Fruit fly (Drosophila melanogaster) whole organism, embryonic: Measurements from ENCODE around the gene Arp10.

Source experiments
- ATbp ChIP-seq: fragments of 200-800 bp; sonication (Bioruptor generic); optimal IDR thresholded peaks from 2 replicates; lab custom pipeline; 2017; ENCODE audit warnings: missing biosample characterization, mild to moderate bottlenecking, missing genetic modification characterization, missing genetic modification reagents
- Aef1 ChIP-seq: fragments of 200-800 bp; sonication (Bioruptor generic); IDR thresholded peaks from 3 replicates; pipeline ENCODE4 v1.3.6; 2022; ENCODE audit warnings: missing biosample characterization, missing genetic modification characterization
- Asciz ChIP-seq: fragments of 200-800 bp; sonication (Bioruptor generic); optimal IDR thresholded peaks from 2 replicates; lab custom pipeline; 2017; ENCODE audit warnings: missing biosample characterization, mild to moderate bottlenecking, missing genetic modification characterization, missing genetic modification reagents
- B-H1 ChIP-seq: fragments of 200-800 bp; sonication (Bioruptor generic); IDR thresholded peaks from 3 replicates; pipeline ENCODE4 v1.3.6; 2022; ENCODE audit warnings: missing biosample characterization, missing genetic modification characterization
- BEAF-32 ChIP-seq: fragments of 200-800 bp; sonication (Bioruptor generic); optimal IDR thresholded peaks from 3 replicates; lab custom pipeline; 2017; ENCODE audit warnings: missing biosample characterization, missing genetic modification characterization, mild to moderate bottlenecking, moderate library complexity, missing genetic modification reagents
- BtbVII ChIP-seq: fragments of 200-800 bp; sonication (Bioruptor generic); optimal IDR thresholded peaks from 3 replicates; lab custom pipeline; 2017; ENCODE audit warnings: missing biosample characterization, mild to moderate bottlenecking, missing genetic modification characterization
- CG1024 ChIP-seq: fragments of 200-800 bp; sonication (Bioruptor generic); IDR thresholded peaks from 2 replicates; pipeline ENCODE4 v1.3.6; 2022; ENCODE audit warnings: missing biosample characterization, missing genetic modification characterization
- CG12942 ChIP-seq: fragments of 200-800 bp; sonication (Bioruptor generic); optimal IDR thresholded peaks from 3 replicates; lab custom pipeline; 2016; ENCODE audit warnings: missing biosample characterization, missing genetic modification characterization
- CG14050 ChIP-seq: fragments of 200-800 bp; sonication (Bioruptor generic); IDR thresholded peaks from 3 replicates; pipeline ENCODE4 v1.3.6; 2022; ENCODE audit warnings: missing biosample characterization, missing genetic modification characterization
- CG1602 ChIP-seq: fragments of 200-800 bp; sonication (Bioruptor generic); optimal IDR thresholded peaks from 3 replicates; lab custom pipeline; 2016; ENCODE audit warnings: missing biosample characterization, missing genetic modification characterization
- CG17829 ChIP-seq: fragments of 200-800 bp; optimal IDR thresholded peaks from 2 replicates; lab custom pipeline; 2019; ENCODE audit warnings: missing biosample characterization, mild to moderate bottlenecking, missing genetic modification characterization, moderate library complexity
- CG18011 ChIP-seq: fragments of 200-800 bp; sonication (Bioruptor generic); optimal IDR thresholded peaks from 2 replicates; lab custom pipeline; 2017; ENCODE audit warnings: missing biosample characterization, missing genetic modification characterization, mild to moderate bottlenecking, moderate library complexity, missing genotype
- CG2116 ChIP-seq: fragments of 200-800 bp; sonication (Bioruptor generic); optimal IDR thresholded peaks from 3 replicates; lab custom pipeline; 2018; ENCODE audit warnings: missing biosample characterization, mild to moderate bottlenecking, missing genetic modification characterization
- CG2120 ChIP-seq: fragments of 200-800 bp; sonication (Bioruptor generic); optimal IDR thresholded peaks from 3 replicates; lab custom pipeline; 2016; ENCODE audit warnings: missing biosample characterization, missing genetic modification characterization
- CG31224 ChIP-seq: fragments of 200-800 bp; sonication (Bioruptor generic); IDR thresholded peaks from 2 replicates; pipeline ENCODE4 v1.3.6; 2022; ENCODE audit warnings: missing biosample characterization, missing genetic modification characterization
- CG4617 ChIP-seq: fragments of 200-800 bp; sonication (Bioruptor generic); optimal IDR thresholded peaks from 3 replicates; lab custom pipeline; 2016; ENCODE audit warnings: missing biosample characterization, missing genetic modification characterization, borderline replicate concordance
- CG6175 ChIP-seq: fragments of 200-800 bp; sonication (Bioruptor generic); IDR thresholded peaks from 3 replicates; pipeline ENCODE4 v1.3.6; 2022; ENCODE audit warnings: missing biosample characterization, missing genetic modification characterization
- CG8281 ChIP-seq: fragments of 200-800 bp; sonication (Bioruptor generic); optimal IDR thresholded peaks from 2 replicates; lab custom pipeline; 2018; ENCODE audit warnings: missing biosample characterization, mild to moderate bottlenecking, missing genetic modification characterization, moderate library complexity
- Eip74EF ChIP-seq, 2 experiments: fragments of 200-800 bp in 1 of 2; fragments of >200 bp in 1 of 2; sonication (Bioruptor generic) in 1 of 2; optimal IDR thresholded peaks; 2 replicates each; lab custom pipeline; 2017 to 2019; ENCODE audit warnings: missing biosample characterization in 2 of 2, missing genetic modification characterization in 2 of 2, mild to moderate bottlenecking in 1 of 2, moderate library complexity in 1 of 2
- GATAe ChIP-seq: fragments of 200-800 bp; sonication (Bioruptor generic); conservative IDR thresholded peaks from 2 replicates; pipeline ENCODE4 v1.3.6; 2022; ENCODE audit warnings: missing biosample characterization, missing genetic modification characterization
- H2.0 ChIP-seq: fragments of 200-800 bp; sonication (Bioruptor generic); IDR thresholded peaks from 2 replicates; pipeline ENCODE4 v1.3.6; 2022; ENCODE audit warnings: missing biosample characterization, missing genetic modification characterization
- HHEX ChIP-seq: fragments of 200-800 bp; sonication (Bioruptor generic); optimal IDR thresholded peaks from 3 replicates; lab custom pipeline; 2017; ENCODE audit warnings: missing biosample characterization, mild to moderate bottlenecking, missing genetic modification characterization, missing genetic modification reagents
- Myb ChIP-seq: fragments of 200-800 bp; sonication (Bioruptor generic); optimal IDR thresholded peaks from 2 replicates; lab custom pipeline; 2016; ENCODE audit warnings: missing biosample characterization, missing genetic modification characterization
- Oaz ChIP-seq: fragments of 200-800 bp; sonication (Bioruptor generic); IDR thresholded peaks from 2 replicates; pipeline ENCODE4 v1.3.6; 2022; ENCODE audit warnings: missing biosample characterization, missing genetic modification characterization
- Rx ChIP-seq: fragments of 200-800 bp; sonication (Bioruptor generic); IDR thresholded peaks from 2 replicates; pipeline ENCODE4 v1.3.6; 2022; ENCODE audit warnings: missing biosample characterization, missing genetic modification characterization
- Spps ChIP-seq: fragments of 200-800 bp; sonication (Bioruptor generic); optimal IDR thresholded peaks from 2 replicates; lab custom pipeline; 2018; ENCODE audit warnings: missing biosample characterization, mild to moderate bottlenecking, missing genetic modification characterization
- Stat92E ChIP-seq, 3 experiments: fragments of >200 bp in 2 of 3; fragments of 200-800 bp in 1 of 3; sonication (Bioruptor generic) in 1 of 3; optimal IDR thresholded peaks; 2 replicates each; lab custom pipeline; 2017 to 2019; ENCODE audit warnings: missing biosample characterization in 3 of 3, missing genetic modification characterization in 3 of 3, mild to moderate bottlenecking in 1 of 3, moderate library complexity in 1 of 3
- amos ChIP-seq: fragments of 200-800 bp; sonication (Bioruptor generic); IDR thresholded peaks from 2 replicates; pipeline ENCODE4 v1.3.6; 2022; ENCODE audit warnings: missing biosample characterization, missing genetic modification characterization; ENCODE audit not compliant: partially characterized antibody
- bowl ChIP-seq: fragments of 200-800 bp; sonication (Bioruptor generic); IDR thresholded peaks from 2 replicates; pipeline ENCODE4 v1.3.6; 2022; ENCODE audit warnings: missing biosample characterization, missing genetic modification characterization
- btn ChIP-seq: fragments of 200-800 bp; sonication (Bioruptor generic); optimal IDR thresholded peaks from 2 replicates; lab custom pipeline; 2016; ENCODE audit warnings: missing biosample characterization, missing genetic modification characterization
- cato ChIP-seq: fragments of 200-800 bp; sonication (Bioruptor generic); optimal IDR thresholded peaks from 2 replicates; lab custom pipeline; 2016; ENCODE audit warnings: missing biosample characterization, missing genetic modification characterization, borderline replicate concordance
- corto ChIP-seq: fragments of 200-800 bp; sonication (Bioruptor generic); optimal IDR thresholded peaks from 2 replicates; lab custom pipeline; 2016; ENCODE audit warnings: missing biosample characterization, mild to moderate bottlenecking, missing genetic modification characterization, moderate library complexity
- dysf ChIP-seq: fragments of 200-800 bp; sonication (Bioruptor generic); IDR thresholded peaks from 3 replicates; pipeline ENCODE4 v1.3.6; 2022; ENCODE audit warnings: missing biosample characterization, missing genetic modification characterization
- ems ChIP-seq: fragments of 200-800 bp; sonication (Bioruptor generic); optimal IDR thresholded peaks from 3 replicates; lab custom pipeline; 2016; ENCODE audit warnings: missing biosample characterization, missing genetic modification characterization
- esg ChIP-seq: fragments of 200-800 bp; sonication (Bioruptor generic); conservative IDR thresholded peaks from 2 replicates; pipeline ENCODE4 v1.3.6; 2022; ENCODE audit warnings: missing biosample characterization, missing genetic modification characterization
- fu2 ChIP-seq: fragments of 200-800 bp; sonication (Bioruptor generic); optimal IDR thresholded peaks from 2 replicates; lab custom pipeline; 2016; ENCODE audit warnings: missing biosample characterization, missing genetic modification characterization
- gem ChIP-seq: fragments of 200-800 bp; sonication (Bioruptor generic); optimal IDR thresholded peaks from 2 replicates; lab custom pipeline; 2019; ENCODE audit warnings: missing biosample characterization, mild to moderate bottlenecking, missing genetic modification characterization, moderate library complexity
- gt ChIP-seq: fragments of 200-800 bp; sonication (Bioruptor generic); IDR thresholded peaks from 2 replicates; pipeline ENCODE4 v1.3.6; 2022; ENCODE audit warnings: missing biosample characterization, missing genetic modification characterization
- h ChIP-seq: fragments of >200 bp; optimal IDR thresholded peaks from 2 replicates; lab custom pipeline; 2017
- hbn ChIP-seq: fragments of 200-800 bp; sonication (Bioruptor generic); IDR thresholded peaks from 2 replicates; pipeline ENCODE4 v1.3.6; 2022; ENCODE audit warnings: missing biosample characterization, missing genetic modification characterization; ENCODE audit not compliant: partially characterized antibody
- hth ChIP-seq: fragments of >200 bp; optimal IDR thresholded peaks from 2 replicates; lab custom pipeline; 2017; ENCODE audit warnings: inconsistent platforms
- jigr1 ChIP-seq: fragments of 200-800 bp; sonication (Bioruptor generic); IDR thresholded peaks from 3 replicates; pipeline ENCODE4 v1.3.6; 2022; ENCODE audit warnings: missing biosample characterization, missing genetic modification characterization
- odd ChIP-seq: fragments of 200-800 bp; sonication (Bioruptor generic); optimal IDR thresholded peaks from 2 replicates; lab custom pipeline; 2017; ENCODE audit warnings: missing biosample characterization, mild to moderate bottlenecking, missing genetic modification characterization
- pfk ChIP-seq: fragments of 200-800 bp; sonication (Bioruptor generic); optimal IDR thresholded peaks from 2 replicates; lab custom pipeline; 2018; ENCODE audit warnings: missing biosample characterization, mild to moderate bottlenecking, missing genetic modification characterization, moderate library complexity
- sd ChIP-seq: fragments of 200-800 bp; sonication (Bioruptor generic); optimal IDR thresholded peaks from 3 replicates; lab custom pipeline; 2018; ENCODE audit warnings: missing biosample characterization, mild to moderate bottlenecking, missing genetic modification characterization, moderate library complexity
- shn ChIP-seq: fragments of 200-800 bp; sonication (Bioruptor generic); optimal IDR thresholded peaks from 3 replicates; lab custom pipeline; 2016; ENCODE audit warnings: missing biosample characterization, missing genetic modification characterization
- sob ChIP-seq: fragments of 200-800 bp; sonication (Bioruptor generic); IDR thresholded peaks from 2 replicates; pipeline ENCODE4 v1.3.6; 2022; ENCODE audit warnings: missing biosample characterization, missing genetic modification characterization
- sr ChIP-seq: fragments of 200-800 bp; sonication (Bioruptor generic); IDR thresholded peaks from 3 replicates; pipeline ENCODE4 v1.3.6; 2022; ENCODE audit warnings: missing biosample characterization, missing genetic modification characterization
- tgo ChIP-seq: fragments of 200-800 bp; sonication (Bioruptor generic); IDR thresholded peaks from 3 replicates; pipeline ENCODE4 v1.3.6; 2022; ENCODE audit warnings: missing biosample characterization, missing genetic modification characterization
- ttk ChIP-seq: fragments of 200-800 bp; sonication (Bioruptor generic); IDR thresholded peaks from 2 replicates; pipeline ENCODE4 v2.1.2; 2022; ENCODE audit warnings: missing biosample characterization, missing genetic modification characterization

Gene Arp10

DNA sequence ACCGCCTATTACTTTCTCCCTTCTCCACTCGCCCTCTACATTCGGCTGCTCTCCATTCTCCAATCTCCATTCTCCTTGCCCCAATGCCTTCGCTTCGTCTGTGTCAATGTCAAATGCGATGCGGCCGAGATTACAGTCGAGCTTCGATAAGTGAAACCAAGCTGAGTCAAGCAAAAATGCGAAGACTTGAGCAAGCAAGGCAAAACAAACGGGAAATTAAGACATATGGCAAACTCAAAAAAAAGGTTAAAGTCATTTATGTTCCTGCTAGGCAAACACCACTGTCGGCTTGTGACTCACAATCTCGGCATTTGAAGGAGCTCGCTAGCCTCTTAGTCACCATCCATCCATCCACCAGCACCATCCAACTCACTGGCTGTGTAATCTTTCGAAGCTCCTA is 22.4 kb upstream of the Arp10 start (continued):
- peak; percentile 92 for TF ChIP-seq CG14050 (GFP tag; lab: Robert Waterston, UW)
- TF ChIP-seq BEAF-32 (GFP tag; lab: Kevin White, UChicago) = peak; percentile 18
- TF ChIP-seq corto (GFP tag; lab: Kevin White, UChicago) = peak; percentile 98
- TF ChIP-seq sob (GFP tag; lab: Robert Waterston, UW) = peak; percentile 95
- TF ChIP-seq CG18011 (GFP tag; lab: Kevin White, UChicago) = peak; percentile 79
- TF ChIP-seq sd (tag; lab: Kevin White, UChicago) = peak; percentile 99
- peak; percentile 86 for TF ChIP-seq CG8281
- TF ChIP-seq cato = peak; percentile 82
- TF ChIP-seq CG1602 (GFP tag; lab: Kevin White, UChicago) = peak; percentile 96
- no peak for TF ChIP-seq hth (lab: Kevin White, UChicago)
- TF ChIP-seq B-H1 = peak; percentile 89
- peak; percentile 94 for TF ChIP-seq esg
- peak; percentile 86 for TF ChIP-seq gt
- peak; percentile 84 for TF ChIP-seq BtbVII (GFP tag; lab: Kevin White, UChicago)
- peak; percentile 93 for TF ChIP-seq Aef1 (GFP tag; lab: Robert Waterston, UW)
- TF ChIP-seq ATbp = peak; percentile 96
- TF ChIP-seq CG17829 (tag; lab: Kevin White, UChicago) = peak; percentile 94
- TF ChIP-seq CG1024 = peak; percentile 88
- peak; percentile 75 for TF ChIP-seq GATAe
- TF ChIP-seq fu2 (GFP tag; lab: Kevin White, UChicago) = peak; percentile 96
- TF ChIP-seq CG6175 (GFP tag; lab: Robert Waterston, UW) = peak; percentile 89
- peak; percentile 95 for TF ChIP-seq dysf (GFP tag; lab: Robert Waterston, UW)
- TF ChIP-seq jigr1 (GFP tag; lab: Robert Waterston, UW) = peak; percentile 64; the same call in 2 of the 3 replicates
- no peak for TF ChIP-seq amos (GFP tag; lab: Robert Waterston, UW)
- TF ChIP-seq Spps = peak; percentile 94
- peak; percentile 97 for TF ChIP-seq gem (tag; lab: Kevin White, UChicago)
- peak; percentile 79 for TF ChIP-seq CG31224 (GFP tag; lab: Robert Waterston, UW)
- TF ChIP-seq ttk (GFP tag; lab: Robert Waterston, UW) = peak; percentile 91
- peak; percentile 97 for TF ChIP-seq H2.0 (GFP tag; lab: Robert Waterston, UW)
- peak; percentile 97 for TF ChIP-seq CG12942 (GFP tag; lab: Kevin White, UChicago)
- TF ChIP-seq Myb = peak; percentile 90
- TF ChIP-seq odd = peak; percentile 91
- peak; percentile 92 for TF ChIP-seq tgo
- peak; percentile 97 for TF ChIP-seq ems (GFP tag; lab: Kevin White, UChicago)
- TF ChIP-seq Rx = peak; percentile 91
- TF ChIP-seq Stat92E (GFP tag; optimal IDR thresholded peaks at IDR 0.05; lab: Kevin White, UChicago) = peak in 1 of 3 experiments; percentile 90
- peak; percentile 74 for TF ChIP-seq CG2116 (GFP tag; lab: Kevin White, UChicago)
- peak; percentile 98 for TF ChIP-seq CG2120 (GFP tag; lab: Kevin White, UChicago)
- peak; percentile 91 for TF ChIP-seq CG4617
- peak; percentile 78 for TF ChIP-seq sr (GFP tag; lab: Robert Waterston, UW)
- peak; percentile 91 for TF ChIP-seq HHEX
- TF ChIP-seq Oaz (GFP tag; lab: Robert Waterston, UW) = peak; percentile 92
- TF ChIP-seq Eip74EF (GFP tag; optimal IDR thresholded peaks at IDR 0.05; lab: Kevin White, UChicago) = peak in 1 of 2 experiments; percentile 91
- TF ChIP-seq h (lab: Kevin White, UChicago) = no peak
- peak; percentile 77 for TF ChIP-seq Asciz (GFP tag; lab: Kevin White, UChicago)
- TF ChIP-seq bowl (GFP tag; lab: Robert Waterston, UW) = peak; percentile 93
- peak; percentile 13 for TF ChIP-seq pfk (GFP tag; lab: Kevin White, UChicago)
- TF ChIP-seq hbn (GFP tag; lab: Robert Waterston, UW) = no peak
- TF ChIP-seq shn (GFP tag; lab: Kevin White, UChicago) = peak; percentile 98
- peak; percentile 89 for TF ChIP-seq btn
